Worm (Caenorhabditis elegans) whole organism, early embryonic: Measurements from ENCODE around the gene pqn-37.

Experiments used
- B0310.2 ChIP-seq: sonication (generic microtip); optimal IDR thresholded peaks from 2 replicates; lab custom pipeline; 2016; ENCODE audit warnings: mild to moderate bottlenecking, missing genetic modification characterization, missing compliant biosample characterization
- F13C5.2 ChIP-seq: sonication (generic microtip); optimal IDR thresholded peaks from 2 replicates; lab custom pipeline; 2017; ENCODE audit warnings: mild to moderate bottlenecking, missing genetic modification characterization, inconsistent platforms, missing compliant biosample characterization
- aly-1 ChIP-seq: sonication (generic microtip); optimal IDR thresholded peaks from 2 replicates; lab custom pipeline; 2016; ENCODE audit warnings: missing genetic modification characterization, missing compliant biosample characterization
- ama-1 ChIP-seq: fragments of 150-350 bp; optimal IDR thresholded peaks from 2 replicates; lab custom pipeline; 2014
- ceh-13 ChIP-seq: fragments of 200-800 bp; sonication (Bioruptor generic); optimal IDR thresholded peaks from 2 replicates; lab custom pipeline; 2018; ENCODE audit warnings: mild to moderate bottlenecking, missing genetic modification characterization, missing compliant biosample characterization
- ceh-36 ChIP-seq: sonication (generic microtip); optimal IDR thresholded peaks from 2 replicates; lab custom pipeline; 2016; ENCODE audit warnings: missing genetic modification characterization, inconsistent platforms, missing compliant biosample characterization
- ets-7 ChIP-seq: sonication (generic microtip); optimal IDR thresholded peaks from 2 replicates; lab custom pipeline; 2016; ENCODE audit warnings: missing genotype, missing genetic modification characterization, missing compliant biosample characterization
- flt-1 ChIP-seq: fragments of 200-800 bp; sonication (Bioruptor generic); IDR thresholded peaks from 2 replicates; pipeline ENCODE4 v1.3.6; 2022; ENCODE audit warnings: missing genetic modification characterization, missing compliant biosample characterization
- hmbx-1 ChIP-seq: sonication (generic microtip); optimal IDR thresholded peaks from 2 replicates; lab custom pipeline; 2016; ENCODE audit warnings: mild to moderate bottlenecking, missing genetic modification characterization, missing compliant biosample characterization
- hmg-4 ChIP-seq: fragments of 200-800 bp; sonication (Bioruptor generic); optimal IDR thresholded peaks from 2 replicates; lab custom pipeline; 2018; ENCODE audit warnings: mild to moderate bottlenecking, missing genetic modification characterization, missing compliant biosample characterization
- hnd-1 ChIP-seq: sonication (generic microtip); optimal IDR thresholded peaks from 2 replicates; lab custom pipeline; 2016; ENCODE audit warnings: missing genetic modification characterization, missing compliant biosample characterization
- pes-1 ChIP-seq: fragments of 200-800 bp; sonication (Bioruptor generic); IDR thresholded peaks from 2 replicates; pipeline ENCODE4 v1.3.6; 2022; ENCODE audit warnings: missing genetic modification reagents, missing genetic modification characterization, missing compliant biosample characterization
- scrt-1 ChIP-seq: fragments of 200-800 bp; sonication (Bioruptor generic); IDR thresholded peaks from 2 replicates; pipeline ENCODE4 v1.3.6; 2022; ENCODE audit warnings: missing genetic modification characterization, missing compliant biosample characterization
- sea-1 ChIP-seq: fragments of 200-800 bp; sonication (Bioruptor generic); conservative IDR thresholded peaks from 2 replicates; pipeline ENCODE4 v1.3.6; 2022; ENCODE audit warnings: missing genetic modification characterization, missing compliant biosample characterization
- tbx-11 ChIP-seq: fragments of 200-800 bp; sonication (Bioruptor generic); IDR thresholded peaks from 2 replicates; pipeline ENCODE4 v1.3.6; 2022; ENCODE audit warnings: missing genetic modification characterization, missing compliant biosample characterization
- tbx-37 ChIP-seq: fragments of 200-800 bp; sonication (Bioruptor generic); conservative IDR thresholded peaks from 2 replicates; pipeline ENCODE4 v1.3.6; 2022; ENCODE audit warnings: missing genetic modification reagents, missing genetic modification characterization, missing compliant biosample characterization
- tra-4 ChIP-seq: sonication (generic microtip); optimal IDR thresholded peaks from 2 replicates; lab custom pipeline; 2017; ENCODE audit warnings: missing genetic modification characterization, missing compliant biosample characterization

The pqn-37 gene

ce11 chrX:3285448-3285847 lies 35.1 kb upstream of the pqn-37 start:
- TF ChIP-seq ets-7 (tag; lab: Kevin White, UChicago) (no peak), B0310.2 (no peak), ama-1 (lab: Kevin White, UChicago) (no peak), ceh-36 (no peak), pes-1 (GFP tag; lab: Robert Waterston, UW) (no peak), tra-4 (no peak), flt-1 (GFP tag; lab: Robert Waterston, UW) (no peak)

DNA sequence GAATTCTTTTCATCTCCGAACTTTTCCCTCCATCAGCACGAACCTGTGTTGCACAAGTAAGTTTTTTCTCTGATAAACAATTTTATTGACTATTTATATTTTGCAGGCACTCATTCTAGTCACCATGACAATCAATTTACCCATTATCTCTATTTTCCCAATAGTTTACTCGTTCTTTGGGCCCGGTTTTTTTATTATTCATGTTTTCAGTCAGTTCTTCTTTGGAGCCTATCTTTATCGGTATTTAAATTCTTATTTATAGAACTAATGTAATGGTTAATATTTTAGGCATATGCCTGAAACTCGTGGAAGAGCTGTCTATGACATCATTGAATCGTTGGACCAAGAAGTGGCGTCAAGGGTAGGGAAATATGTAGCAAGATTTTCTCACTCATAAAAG lies 34.6 kb upstream of the pqn-37 start:
- no peak for TF ChIP-seq ama-1 (lab: Kevin White, UChicago)
- TF ChIP-seq F13C5.2 = no peak
- TF ChIP-seq aly-1 (tag; lab: Kevin White, UChicago) = no peak
- TF ChIP-seq scrt-1 (GFP tag; lab: Robert Waterston, UW) = no peak
- TF ChIP-seq pes-1 (GFP tag; lab: Robert Waterston, UW) = no peak
- no peak for TF ChIP-seq B0310.2
- TF ChIP-seq sea-1 = no peak
- TF ChIP-seq tra-4 = no peak
- no peak for TF ChIP-seq ceh-13 (GFP tag; lab: Kevin White, UChicago)
- TF ChIP-seq tbx-11 (GFP tag; lab: Robert Waterston, UW) = no peak
- no peak for TF ChIP-seq hmbx-1 (tag; lab: Kevin White, UChicago)
- TF ChIP-seq ceh-36 = no peak
- no peak for TF ChIP-seq ets-7 (tag; lab: Kevin White, UChicago)
- no peak for TF ChIP-seq hmg-4
- TF ChIP-seq tbx-37 (GFP tag; lab: Robert Waterston, UW) = no peak
- no peak for TF ChIP-seq flt-1 (GFP tag; lab: Robert Waterston, UW)
- TF ChIP-seq hnd-1 (tag; lab: Kevin White, UChicago) = no peak

DNA sequence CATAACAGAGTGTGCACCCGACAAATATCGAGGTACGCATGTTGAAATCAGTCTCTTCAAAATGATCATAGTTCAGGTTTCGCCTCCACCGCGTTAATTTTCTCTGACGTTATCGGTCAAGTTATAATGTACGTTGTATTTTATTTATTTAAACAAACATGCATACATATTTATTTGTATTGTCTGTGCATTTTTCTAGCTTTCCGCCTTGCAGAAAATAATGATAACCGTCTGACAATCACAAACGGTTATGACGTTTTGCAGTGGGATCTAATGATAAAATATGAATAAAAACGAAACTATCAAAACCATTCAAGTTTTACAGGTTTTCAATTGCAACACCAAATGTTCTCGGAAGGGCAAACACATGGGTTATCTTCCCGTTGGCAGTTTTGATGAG lies 32.9 kb upstream of the pqn-37 start:
- TF ChIP-seq scrt-1 (GFP tag; lab: Robert Waterston, UW) (no peak), tbx-37 (GFP tag; lab: Robert Waterston, UW) (no peak), sea-1 (no peak), flt-1 (GFP tag; lab: Robert Waterston, UW) (no peak), ceh-13 (GFP tag; lab: Kevin White, UChicago) (no peak), B0310.2 (no peak), hnd-1 (tag; lab: Kevin White, UChicago) (no peak), pes-1 (GFP tag; lab: Robert Waterston, UW) (no peak), F13C5.2 (no peak), tra-4 (no peak), ets-7 (tag; lab: Kevin White, UChicago) (no peak), ama-1 (lab: Kevin White, UChicago) (no peak)

- TF ChIP-seq B0310.2 (no peak), scrt-1 (GFP tag; lab: Robert Waterston, UW) (no peak), flt-1 (GFP tag; lab: Robert Waterston, UW) (no peak), sea-1 (no peak), pes-1 (GFP tag; lab: Robert Waterston, UW) (no peak), tbx-11 (GFP tag; lab: Robert Waterston, UW) (no peak)
Measured at ce11 chrX:3282306-3282705, 32.0 kb upstream of the pqn-37 start, which contains the start of gene K09C4.5. Gene K09C4.5 (plus strand): TSS chrX:3282631.

DNA sequence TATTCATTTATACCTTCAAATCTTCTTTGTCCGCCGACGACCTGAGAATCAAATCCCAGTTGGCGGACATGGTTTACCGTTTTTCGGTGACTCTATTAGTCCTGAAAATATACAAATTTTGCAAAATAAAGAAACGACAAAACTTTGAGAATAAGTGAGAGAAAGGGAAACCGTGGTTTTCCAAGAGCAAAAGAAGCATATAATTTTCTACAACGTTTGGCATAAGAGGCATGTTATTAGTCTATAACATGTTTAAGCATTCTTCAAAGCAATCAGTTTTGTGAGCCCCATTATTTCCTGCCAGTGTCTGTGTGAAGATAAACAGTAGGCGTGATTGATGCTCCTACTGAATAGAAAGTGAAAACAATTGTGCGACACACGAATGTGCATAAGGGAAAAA lies 29.8 kb upstream of the pqn-37 start, which contains the start of gene K09C4.10:
TSS of gene K09C4.10 (minus strand) at position 101 of the 400 bp plus-strand sequence.
- no peak for TF ChIP-seq tra-4
- TF ChIP-seq ama-1 (lab: Kevin White, UChicago) = no peak
- TF ChIP-seq hmbx-1 (tag; lab: Kevin White, UChicago) = no peak
- TF ChIP-seq flt-1 (GFP tag; lab: Robert Waterston, UW) = no peak
- no peak for TF ChIP-seq B0310.2
- TF ChIP-seq ceh-13 (GFP tag; lab: Kevin White, UChicago) = no peak

DNA sequence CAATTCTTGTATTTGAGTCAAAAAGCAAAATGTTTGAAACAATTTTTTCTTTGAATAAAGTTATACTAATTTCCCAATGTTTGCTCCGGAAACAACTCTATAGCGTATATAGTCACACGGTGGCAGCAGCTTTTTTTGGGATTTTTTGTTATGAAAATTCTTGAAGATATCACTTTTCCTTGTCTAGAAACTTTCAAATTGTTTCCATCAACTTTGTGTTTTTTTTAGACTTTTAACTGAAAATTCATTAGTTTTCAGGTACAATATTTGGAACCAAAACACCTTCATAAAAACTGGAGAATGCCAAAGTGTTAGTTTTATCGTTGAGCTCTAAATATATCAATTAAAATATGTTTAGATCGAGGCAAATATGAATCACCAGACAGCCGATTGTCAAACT lies 22.2 kb upstream of the pqn-37 start, which contains the start of gene K09C4.7:
TSS of gene K09C4.7 (plus strand) at position 301 of the 400 bp plus-strand sequence.
- TF ChIP-seq ama-1 (lab: Kevin White, UChicago) (no peak), B0310.2 (no peak), pes-1 (GFP tag; lab: Robert Waterston, UW) (no peak), hmbx-1 (tag; lab: Kevin White, UChicago) (no peak), aly-1 (tag; lab: Kevin White, UChicago) (no peak), F13C5.2 (no peak), tra-4 (no peak), ceh-36 (no peak), tbx-37 (GFP tag; lab: Robert Waterston, UW) (no peak), hmg-4 (no peak), flt-1 (GFP tag; lab: Robert Waterston, UW) (no peak), tbx-11 (GFP tag; lab: Robert Waterston, UW) (no peak)

DNA sequence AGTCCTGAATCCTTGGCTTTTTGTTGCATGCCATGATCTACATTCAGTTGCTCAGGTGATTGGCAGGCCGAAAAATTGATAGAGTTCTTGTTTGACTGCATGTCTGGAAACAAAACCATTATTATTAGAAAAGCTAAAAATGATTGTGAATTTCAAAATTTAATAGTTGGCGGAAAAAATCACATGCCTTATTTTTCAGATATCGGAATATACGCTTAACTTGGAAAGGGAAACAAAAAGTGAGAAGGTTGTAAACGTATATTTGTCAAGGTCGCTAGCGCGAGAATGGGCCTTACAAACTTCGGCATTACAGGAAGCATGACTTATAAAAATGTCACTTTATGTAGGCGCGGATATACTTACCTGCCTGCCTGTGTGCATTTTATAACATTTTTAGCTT lies 21.3 kb upstream of the pqn-37 start, which contains the start of gene K09C4.9:
TSS of gene K09C4.9 (minus strand) at position 101 of the 400 bp plus-strand sequence.
- TF ChIP-seq sea-1 = no peak
- TF ChIP-seq hmbx-1 (tag; lab: Kevin White, UChicago) = no peak
- TF ChIP-seq tbx-37 (GFP tag; lab: Robert Waterston, UW) = no peak
- TF ChIP-seq ama-1 (lab: Kevin White, UChicago) = no peak
- no peak for TF ChIP-seq B0310.2
- TF ChIP-seq tbx-11 (GFP tag; lab: Robert Waterston, UW) = no peak

DNA sequence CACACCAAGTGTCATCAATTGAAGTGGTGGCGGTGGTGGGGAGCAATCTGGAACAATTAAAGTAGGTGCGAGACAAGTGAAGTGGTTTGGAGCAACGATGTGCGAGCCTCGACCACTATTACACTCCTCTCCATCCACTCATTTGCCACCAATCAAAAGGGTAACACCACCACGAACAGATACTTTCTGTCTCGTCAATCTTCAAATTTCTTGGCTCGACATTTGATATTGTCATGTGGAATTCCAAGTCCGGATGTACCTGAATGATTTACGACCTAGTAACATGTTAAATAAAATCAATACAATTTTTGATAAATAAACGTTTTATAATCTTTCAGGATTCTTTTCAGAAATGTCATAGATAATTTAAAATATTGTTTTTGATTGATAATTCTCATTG lies 20.5 kb upstream of the pqn-37 start, which contains the start of gene sul-1:
TSS of gene sul-1 (minus strand) at position 101 of the 400 bp plus-strand sequence.
- TF ChIP-seq tra-4 = no peak
- no peak for TF ChIP-seq sea-1
- no peak for TF ChIP-seq hnd-1 (tag; lab: Kevin White, UChicago)
- TF ChIP-seq tbx-37 (GFP tag; lab: Robert Waterston, UW) = no peak
- TF ChIP-seq pes-1 (GFP tag; lab: Robert Waterston, UW) = no peak
- TF ChIP-seq flt-1 (GFP tag; lab: Robert Waterston, UW) = no peak
- TF ChIP-seq ets-7 (tag; lab: Kevin White, UChicago) = no peak
- TF ChIP-seq ama-1 (lab: Kevin White, UChicago) = no peak
- no peak for TF ChIP-seq F13C5.2
- TF ChIP-seq hmbx-1 (tag; lab: Kevin White, UChicago) = no peak
- TF ChIP-seq ceh-36 = no peak
- TF ChIP-seq hmg-4 = no peak
- TF ChIP-seq scrt-1 (GFP tag; lab: Robert Waterston, UW) = no peak
- no peak for TF ChIP-seq tbx-11 (GFP tag; lab: Robert Waterston, UW)
- TF ChIP-seq ceh-13 (GFP tag; lab: Kevin White, UChicago) = no peak
- TF ChIP-seq B0310.2 = no peak
